Fruit fly (Drosophila melanogaster): ENCODE data around the gene CG9121.

Gene CG9121

DNA sequence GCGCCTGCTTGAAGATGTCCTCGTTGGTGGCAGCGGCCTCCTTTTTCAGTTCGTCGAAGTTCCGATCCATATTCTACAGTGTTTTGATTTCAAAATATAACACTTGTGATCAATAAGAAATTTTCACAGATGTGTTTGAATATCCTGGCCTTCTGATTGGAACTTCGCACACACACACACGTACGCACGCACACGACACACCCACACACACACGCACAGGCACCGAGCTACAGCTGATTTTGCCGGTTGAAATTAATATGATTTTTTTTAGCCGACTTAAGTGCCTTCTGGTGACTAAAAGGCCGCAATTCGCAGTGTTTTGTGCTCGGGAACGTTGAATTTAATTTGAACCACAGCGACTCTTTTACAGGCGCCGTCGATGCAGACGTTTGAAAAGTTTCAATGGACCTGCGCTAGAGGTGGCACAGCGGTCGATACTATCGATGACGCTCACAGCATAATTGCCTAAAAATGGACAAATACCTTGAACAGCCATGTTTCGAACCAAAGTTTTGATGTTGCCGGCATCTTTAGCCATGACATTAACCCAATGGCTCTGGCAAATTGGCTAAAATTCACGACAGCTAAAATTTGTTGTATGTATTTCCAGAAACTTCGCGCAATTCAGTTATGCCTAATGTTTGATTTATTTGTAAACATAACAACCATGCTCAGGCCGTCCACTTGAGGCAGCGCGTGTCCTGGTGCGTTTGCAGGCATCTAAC, 41.4 kb downstream of the CG9121 start, which contains the start of gene Rtnl1 (continued):
- TF ChIP-seq Eip74EF (GFP tag; optimal IDR thresholded peaks at IDR 0.05) (peak in 1 of 2 experiments; percentile 1), ind (GFP tag; optimal IDR thresholded peaks at IDR 0.05) (peak; percentile 11), slbo (GFP tag; IDR thresholded peaks at IDR 0.05) (peak; percentile 51; the same call in 1 of the 2 replicates), az2 (GFP tag; optimal IDR thresholded peaks at IDR 0.05) (peak; percentile 3), CG12391 (tag; optimal IDR thresholded peaks at IDR 0.05) (peak; percentile 51), CG34422 (GFP tag; IDR thresholded peaks at IDR 0.05) (peak; percentile 49; the same call in 2 of the 3 replicates), insv (GFP tag; optimal IDR thresholded peaks at IDR 0.05) (peak; percentile 87 to 98), p53 (GFP tag; optimal IDR thresholded peaks at IDR 0.05) (peak; percentile 71), CG4424 (GFP tag; optimal IDR thresholded peaks at IDR 0.05) (peak; percentile 24), fru (optimal IDR thresholded peaks at IDR 0.05) (no peak), CG1647 (GFP tag; optimal IDR thresholded peaks at IDR 0.05) (peak; percentile 43), nerfin-2 (GFP tag; IDR thresholded peaks at IDR 0.05; ENCODE audit: partially characterized antibody) (peak; percentile 42; the same call in 1 of the 2 replicates), CG14050 (GFP tag; IDR thresholded peaks at IDR 0.05) (no peak), nom (GFP tag; optimal IDR thresholded peaks at IDR 0.05) (peak; percentile 30), zen2 (GFP tag; IDR thresholded peaks at IDR 0.05; ENCODE audit: partially characterized antibody) (peak; percentile 79), al (GFP tag; IDR thresholded peaks at IDR 0.05) (peak; percentile 37; the same call in 1 of the 2 replicates), CG9817 (tag; optimal IDR thresholded peaks at IDR 0.05) (peak; percentile 9), CG12155 (GFP tag; optimal IDR thresholded peaks at IDR 0.05) (peak; percentile 52), CG7357 (GFP tag; IDR thresholded peaks at IDR 0.05) (no peak), CG17802 (tag; optimal IDR thresholded peaks at IDR 0.05) (no peak), CG2120 (GFP tag; optimal IDR thresholded peaks at IDR 0.05) (peak; percentile 47), trem (tag; optimal IDR thresholded peaks at IDR 0.05) (peak; percentile 81), CG6689 (GFP tag; IDR thresholded peaks at IDR 0.05) (no peak), CG6791 (GFP tag; IDR thresholded peaks at IDR 0.05; ENCODE audit: partially characterized antibody) (peak; percentile 93), CG15514 (GFP tag; optimal IDR thresholded peaks at IDR 0.05) (peak; percentile 84), CG6175 (GFP tag; IDR thresholded peaks at IDR 0.05) (0 out of 3 replicates have a peak, but pooled peaks have one; percentile 7), dmrt11E (tag; optimal IDR thresholded peaks at IDR 0.05) (peak; percentile 18), CG32532 (GFP tag; IDR thresholded peaks at IDR 0.05) (peak; percentile 47; the same call in 1 of the 2 replicates), mld (GFP tag; IDR thresholded peaks at IDR 0.05; ENCODE audit: partially characterized antibody) (peak; percentile 84; the same call in 2 of the 3 replicates), chm (GFP tag; IDR thresholded peaks at IDR 0.05) (peak; percentile 48; the same call in 1 of the 2 replicates), CG4854 (GFP tag; optimal IDR thresholded peaks at IDR 0.05) (peak; percentile 2), NFAT (GFP tag; IDR thresholded peaks at IDR 0.05) (peak; percentile 53; the same call in 1 of the 2 replicates), CG6254 (GFP tag; optimal IDR thresholded peaks at IDR 0.05) (no peak), CG6272 (GFP tag; IDR thresholded peaks at IDR 0.05) (0 out of 2 replicates have a peak, but pooled peaks have one; percentile 46), CG3847 (GFP tag; IDR thresholded peaks at IDR 0.05) (peak; percentile 55; the same call in 1 of the 2 replicates), tap (tag; optimal IDR thresholded peaks at IDR 0.05) (no peak), B-H2 (GFP tag; optimal IDR thresholded peaks at IDR 0.05) (peak; percentile 26), CG17186 (GFP tag; optimal IDR thresholded peaks at IDR 0.05) (peak; percentile 59), CG7987 (GFP tag; optimal IDR thresholded peaks at IDR 0.05) (peak; percentile 56), Aef1 (GFP tag; IDR thresholded peaks at IDR 0.05) (0 out of 3 replicates have a peak, but pooled peaks have one; percentile 26), CG1603 (tag; optimal IDR thresholded peaks at IDR 0.05) (peak; percentile 88), tx (GFP tag; optimal IDR thresholded peaks at IDR 0.05) (peak; percentile 11), Adf1 (GFP tag; IDR thresholded peaks at IDR 0.05) (peak; percentile 31; the same call in 1 of the 2 replicates), CG9932 (GFP tag; IDR thresholded peaks at IDR 0.05) (peak; percentile 75), CG15479 (GFP tag; optimal IDR thresholded peaks at IDR 0.05) (peak; percentile 31), D (optimal IDR thresholded peaks at IDR 0.05) (no peak), D (GFP tag; optimal IDR thresholded peaks at IDR 0.05) (no peak), pita (GFP tag; optimal IDR thresholded peaks at IDR 0.05) (peak; percentile 93)

All from whole organism, embryonic.